Fruit fly (Drosophila melanogaster) whole organism, adult: Measurements from ENCODE around the gene CG5114.

Experiments
- CG11617 ChIP-seq: fragments of 200-800 bp; sonication (Bioruptor generic); optimal IDR thresholded peaks from 2 replicates; lab custom pipeline; 2017; ENCODE audit warnings: mild to moderate bottlenecking, missing biosample characterization, missing genetic modification reagents, missing genetic modification characterization
- CG12768 ChIP-seq: fragments of 200-800 bp; sonication (Bioruptor generic); optimal IDR thresholded peaks from 2 replicates; lab custom pipeline; 2017; ENCODE audit warnings: missing biosample characterization, missing genetic modification characterization, mild to moderate bottlenecking, moderate library complexity, missing genetic modification reagents
- CG14711 ChIP-seq: fragments of 200-800 bp; sonication (Bioruptor generic); optimal IDR thresholded peaks from 2 replicates; lab custom pipeline; 2018; ENCODE audit warnings: missing biosample characterization, mild to moderate bottlenecking, missing genetic modification characterization, moderate library complexity
- CG1620 ChIP-seq: fragments of 200-800 bp; sonication (Bioruptor generic); optimal IDR thresholded peaks from 2 replicates; lab custom pipeline; 2016; ENCODE audit warnings: missing biosample characterization, missing genetic modification characterization
- CG33017 ChIP-seq: fragments of 200-800 bp; sonication (Bioruptor generic); optimal IDR thresholded peaks from 2 replicates; lab custom pipeline; 2018; ENCODE audit warnings: missing biosample characterization, mild to moderate bottlenecking, missing genetic modification characterization, moderate library complexity
- CG5204 ChIP-seq: fragments of 200-800 bp; sonication (Bioruptor generic); optimal IDR thresholded peaks from 2 replicates; lab custom pipeline; 2016; ENCODE audit warnings: missing biosample characterization, missing genetic modification characterization
- CG7045 ChIP-seq: fragments of 200-800 bp; sonication (Bioruptor generic); optimal IDR thresholded peaks from 2 replicates; lab custom pipeline; 2017; ENCODE audit warnings: missing biosample characterization, mild to moderate bottlenecking, missing genetic modification characterization
- CG7101 ChIP-seq: fragments of 200-800 bp; sonication (Bioruptor generic); optimal IDR thresholded peaks from 2 replicates; lab custom pipeline; 2018; ENCODE audit warnings: missing biosample characterization, mild to moderate bottlenecking, missing genetic modification characterization, moderate library complexity
- Clk ChIP-seq: fragments of 200-800 bp; sonication (Bioruptor generic); optimal IDR thresholded peaks from 2 replicates; lab custom pipeline; 2017; ENCODE audit warnings: missing biosample characterization, missing genetic modification characterization
- Crg-1 ChIP-seq: fragments of 200-800 bp; sonication (Bioruptor generic); optimal IDR thresholded peaks from 2 replicates; lab custom pipeline; 2016; ENCODE audit warnings: missing biosample characterization, missing genetic modification characterization
- Hr96 ChIP-seq: fragments of 200-800 bp; sonication (Bioruptor generic); optimal IDR thresholded peaks from 2 replicates; lab custom pipeline; 2016; ENCODE audit warnings: missing biosample characterization, missing genetic modification characterization
- Mnt ChIP-seq: fragments of 200-800 bp; sonication (Bioruptor generic); optimal IDR thresholded peaks from 2 replicates; lab custom pipeline; 2016; ENCODE audit warnings: missing biosample characterization, mild to moderate bottlenecking, missing genetic modification characterization
- bab1 ChIP-seq: fragments of 200-800 bp; sonication (Bioruptor generic); optimal IDR thresholded peaks from 3 replicates; lab custom pipeline; 2019; ENCODE audit warnings: missing biosample characterization, mild to moderate bottlenecking, missing genetic modification characterization, moderate library complexity
- cic ChIP-seq: fragments of 200-800 bp; sonication (Bioruptor generic); optimal IDR thresholded peaks from 2 replicates; lab custom pipeline; 2017; ENCODE audit warnings: missing biosample characterization, mild to moderate bottlenecking, missing genetic modification characterization, moderate library complexity
- cnc ChIP-seq, 2 experiments: fragments of >200 bp; optimal IDR thresholded peaks; 2 replicates each; lab custom pipeline; 2017
- kay ChIP-seq: fragments of 200-800 bp; sonication (Bioruptor generic); peaks from one replicate; lab custom pipeline; 2016; ENCODE audit warnings: missing biosample characterization, missing genetic modification characterization, borderline replicate concordance
- ovo ChIP-seq: fragments of 200-800 bp; sonication (Bioruptor generic); optimal IDR thresholded peaks from 2 replicates; lab custom pipeline; 2016; ENCODE audit warnings: missing biosample characterization, missing genetic modification characterization
- pad ChIP-seq: fragments of 200-800 bp; sonication (Bioruptor generic); optimal IDR thresholded peaks from 3 replicates; lab custom pipeline; 2017; ENCODE audit warnings: missing biosample characterization, missing genetic modification characterization, mild to moderate bottlenecking, moderate library complexity, missing genetic modification reagents
- tj ChIP-seq: fragments of 200-800 bp; sonication (Bioruptor generic); optimal IDR thresholded peaks from 3 replicates; lab custom pipeline; 2017; ENCODE audit warnings: missing biosample characterization, mild to moderate bottlenecking, missing genetic modification characterization, moderate library complexity
- toe ChIP-seq: fragments of 200-800 bp; sonication (Bioruptor generic); optimal IDR thresholded peaks from 2 replicates; lab custom pipeline; 2016; ENCODE audit warnings: missing biosample characterization, missing genetic modification characterization

CG5114 gene

dm6 chr3L:14982675-14983084 is at the start of gene CG5114:
TSS of gene CG5114 (plus strand) at chr3L:14982835.
- TF ChIP-seq Crg-1 (GFP tag; lab: Kevin White, UChicago) (peak; percentile 44), CG11617 (GFP tag; lab: Kevin White, UChicago) (no peak), tj (GFP tag; lab: Kevin White, UChicago) (no peak), CG5204 (GFP tag; lab: Kevin White, UChicago) (no peak), Mnt (GFP tag; lab: Kevin White, UChicago) (peak; percentile 98), bab1 (GFP tag; lab: Kevin White, UChicago) (peak; percentile 70), Clk (GFP tag; lab: Kevin White, UChicago) (no peak), CG12768 (GFP tag; lab: Kevin White, UChicago) (peak; percentile 58), CG7045 (GFP tag; lab: Kevin White, UChicago) (peak; percentile 11), cic (GFP tag; lab: Kevin White, UChicago) (peak; percentile 36), CG33017 (peak; percentile 23), CG7101 (tag; lab: Kevin White, UChicago) (peak; percentile 36), cnc (optimal IDR thresholded peaks at IDR 0.05; lab: Kevin White, UChicago) (no peak), toe (no peak), pad (GFP tag; lab: Kevin White, UChicago) (peak; percentile 50), Hr96 (GFP tag; lab: Kevin White, UChicago) (no peak), kay (GFP tag; lab: Kevin White, UChicago) (no peak), CG1620 (GFP tag; lab: Kevin White, UChicago) (peak; percentile 46), ovo (GFP tag; lab: Kevin White, UChicago) (no peak), CG14711 (peak; percentile 42)

dm6 chr3L:14942769-14943168 is 39.9 kb upstream of the CG5114 start:
- TF ChIP-seq Hr96 (GFP tag; lab: Kevin White, UChicago) = no peak
- no peak for TF ChIP-seq CG12768 (GFP tag; lab: Kevin White, UChicago)
- no peak for TF ChIP-seq CG1620 (GFP tag; lab: Kevin White, UChicago)
- TF ChIP-seq toe = no peak
- no peak for TF ChIP-seq ovo (GFP tag; lab: Kevin White, UChicago)
- TF ChIP-seq CG33017 = no peak
- TF ChIP-seq pad (GFP tag; lab: Kevin White, UChicago) = no peak
- TF ChIP-seq Clk (GFP tag; lab: Kevin White, UChicago) = no peak
- TF ChIP-seq CG14711 = no peak
- no peak for TF ChIP-seq Crg-1 (GFP tag; lab: Kevin White, UChicago)
- TF ChIP-seq tj (GFP tag; lab: Kevin White, UChicago) = no peak
- no peak for TF ChIP-seq cic (GFP tag; lab: Kevin White, UChicago)
- no peak for TF ChIP-seq CG5204 (GFP tag; lab: Kevin White, UChicago)
- TF ChIP-seq CG11617 (GFP tag; lab: Kevin White, UChicago) = no peak
- TF ChIP-seq cnc (optimal IDR thresholded peaks at IDR 0.05; lab: Kevin White, UChicago) = no peak

- TF ChIP-seq ovo (GFP tag; lab: Kevin White, UChicago) (no peak), toe (no peak), cnc (optimal IDR thresholded peaks at IDR 0.05; lab: Kevin White, UChicago) (no peak), bab1 (GFP tag; lab: Kevin White, UChicago) (no peak), Crg-1 (GFP tag; lab: Kevin White, UChicago) (no peak), pad (GFP tag; lab: Kevin White, UChicago) (no peak), CG7101 (tag; lab: Kevin White, UChicago) (no peak)
Observed at dm6 chr3L:14944231-14944630, 38.4 kb upstream of the CG5114 start, which contains the start of gene CG13465. TSS of gene CG13465 (minus strand) at chr3L:14944331.

DNA sequence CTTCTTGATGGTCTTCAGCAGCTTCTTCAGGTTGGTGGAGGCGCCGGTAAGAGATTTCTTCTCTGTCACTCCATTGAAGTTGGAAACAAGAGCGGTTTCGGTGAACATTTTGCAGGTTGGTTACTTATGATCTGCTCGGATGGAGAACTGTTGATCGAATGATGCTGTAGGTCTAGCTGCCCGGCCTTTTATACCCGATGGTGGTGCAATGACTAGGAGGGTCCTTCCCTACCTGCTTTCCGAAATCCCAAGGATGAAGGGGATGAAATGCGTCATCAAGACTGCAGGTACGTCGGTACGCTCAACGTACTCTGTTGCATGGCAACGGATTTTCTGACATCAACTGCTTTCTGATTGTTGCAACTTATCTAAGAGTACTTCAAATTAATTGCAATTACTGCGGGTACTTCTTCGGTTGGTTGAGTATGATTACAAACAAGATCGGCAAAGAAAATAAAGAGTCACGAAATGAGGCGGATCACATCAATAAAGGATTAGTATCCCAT is 36.6 kb upstream of the CG5114 start, which contains the start of gene BobA:
Gene BobA (minus strand): TSS at position 165 of the 506 bp plus-strand sequence.
- no peak for TF ChIP-seq tj (GFP tag; lab: Kevin White, UChicago)
- no peak for TF ChIP-seq Crg-1 (GFP tag; lab: Kevin White, UChicago)
- no peak for TF ChIP-seq ovo (GFP tag; lab: Kevin White, UChicago)
- TF ChIP-seq CG7045 (GFP tag; lab: Kevin White, UChicago) = no peak
- TF ChIP-seq CG1620 (GFP tag; lab: Kevin White, UChicago) = no peak
- no peak for TF ChIP-seq CG14711
- TF ChIP-seq kay (GFP tag; lab: Kevin White, UChicago) = no peak
- TF ChIP-seq bab1 (GFP tag; lab: Kevin White, UChicago) = no peak
- TF ChIP-seq cnc (optimal IDR thresholded peaks at IDR 0.05; lab: Kevin White, UChicago) = no peak
- TF ChIP-seq toe = no peak
- TF ChIP-seq pad (GFP tag; lab: Kevin White, UChicago) = no peak

DNA sequence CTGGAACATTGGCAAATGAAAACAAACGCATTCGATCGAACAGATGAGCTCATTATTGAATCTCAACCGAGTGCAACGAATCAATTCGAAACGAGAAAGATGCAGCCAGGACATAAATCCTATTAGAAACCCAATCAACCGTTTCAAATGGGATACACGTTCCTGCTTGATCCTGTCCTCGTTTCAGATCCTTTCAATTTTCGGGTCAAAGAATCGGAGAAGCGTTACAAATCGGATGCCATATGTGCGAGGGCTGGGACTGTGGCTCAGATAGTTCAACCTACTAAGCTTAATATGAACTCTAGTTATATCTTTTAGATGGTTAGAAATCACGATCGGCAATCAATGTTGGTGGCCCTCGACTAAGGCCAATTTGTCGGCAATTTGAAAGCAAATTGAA is 32.7 kb upstream of the CG5114 start:
- TF ChIP-seq CG7101 (tag; lab: Kevin White, UChicago) (no peak), kay (GFP tag; lab: Kevin White, UChicago) (no peak), CG11617 (GFP tag; lab: Kevin White, UChicago) (no peak), CG12768 (GFP tag; lab: Kevin White, UChicago) (no peak), CG1620 (GFP tag; lab: Kevin White, UChicago) (no peak), Clk (GFP tag; lab: Kevin White, UChicago) (no peak), cnc (optimal IDR thresholded peaks at IDR 0.05; lab: Kevin White, UChicago) (no peak), toe (no peak), CG5204 (GFP tag; lab: Kevin White, UChicago) (no peak), ovo (GFP tag; lab: Kevin White, UChicago) (no peak), CG7045 (GFP tag; lab: Kevin White, UChicago) (no peak), Crg-1 (GFP tag; lab: Kevin White, UChicago) (no peak), bab1 (GFP tag; lab: Kevin White, UChicago) (no peak), CG33017 (no peak), Hr96 (GFP tag; lab: Kevin White, UChicago) (no peak)
